Fruit fly (Drosophila melanogaster): ENCODE data around the gene simj.

DNA sequence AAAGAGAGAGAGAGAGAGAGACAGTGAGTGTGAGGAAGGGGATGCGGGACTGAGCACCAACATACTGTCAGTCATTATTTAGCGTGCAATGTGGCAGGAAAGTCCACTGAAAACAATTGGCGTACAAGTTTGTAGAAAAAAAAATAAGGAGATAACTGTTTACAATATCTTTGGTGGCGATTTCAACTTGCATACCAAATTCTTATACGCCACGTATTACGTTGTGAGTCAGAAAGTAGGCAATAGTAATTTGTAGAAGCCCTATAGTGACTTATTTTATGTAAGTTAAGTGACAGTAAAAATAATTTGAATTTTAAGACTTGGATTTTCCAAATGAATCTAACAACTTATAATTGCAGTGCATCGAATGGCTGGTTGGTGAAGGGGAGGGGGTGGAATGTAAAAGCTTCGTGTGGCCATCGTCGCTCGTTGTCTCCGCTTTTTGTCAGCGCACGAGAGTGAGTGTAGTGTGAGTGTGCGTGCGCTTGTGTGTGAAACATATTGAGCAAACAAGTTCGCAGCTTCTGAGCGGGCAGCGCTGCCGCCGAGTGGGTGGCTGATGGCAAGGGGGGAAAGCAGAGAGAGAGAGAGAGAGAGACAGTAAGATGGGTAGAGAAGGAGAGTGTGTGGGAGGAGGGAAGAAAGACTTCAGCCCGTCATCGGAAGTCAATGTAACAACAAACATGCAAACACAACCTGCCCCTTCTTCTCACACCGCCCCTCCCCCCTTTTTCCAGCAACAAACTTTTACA, 75.3 kb downstream of the simj start:
- no peak for TF ChIP-seq CTCF (optimal IDR thresholded peaks at IDR 0.05)
- TF ChIP-seq CG8478 (optimal IDR thresholded peaks at IDR 0.05), result no peak
